Fruit fly (Drosophila melanogaster) whole organism, embryonic: ENCODE measurements around the gene CG12112.
A peak's percentile ranks its signal among the peaks of the same experiment; 100 is the strongest.

ENCODE experiments used
- Awh ChIP-seq: fragments of 200-800 bp; sonication (Bioruptor generic); IDR thresholded peaks from 2 replicates; pipeline ENCODE4, ENCODE4 v1.3.6; 2022; ENCODE audit warnings: missing biosample characterization, missing genetic modification characterization
- C15 ChIP-seq: fragments of 200-800 bp; sonication (Bioruptor generic); IDR thresholded peaks from 3 replicates; pipeline ENCODE4 v1.3.6; 2022; ENCODE audit warnings: missing biosample characterization, missing genetic modification characterization
- CG11456 ChIP-seq: fragments of 200-800 bp; sonication (Bioruptor generic); IDR thresholded peaks from 3 replicates; pipeline ENCODE4 v1.3.6; 2022; ENCODE audit warnings: missing biosample characterization, missing genetic modification characterization
- CG11696 ChIP-seq: fragments of 200-800 bp; sonication (Bioruptor generic); IDR thresholded peaks from 2 replicates; pipeline ENCODE4 v1.3.6; 2022; ENCODE audit warnings: missing biosample characterization, missing genetic modification characterization
- CG1233 ChIP-seq: fragments of 200-800 bp; sonication (Bioruptor generic); optimal IDR thresholded peaks from 4 replicates; lab custom pipeline; 2018; ENCODE audit warnings: missing biosample characterization, mild to moderate bottlenecking, missing genetic modification characterization
- CG13424 ChIP-seq: fragments of 200-800 bp; sonication (Bioruptor generic); optimal IDR thresholded peaks from 2 replicates; lab custom pipeline; 2019; ENCODE audit warnings: missing biosample characterization, mild to moderate bottlenecking, missing genetic modification characterization, moderate library complexity
- CG17328 ChIP-seq: fragments of 200-800 bp; sonication (Bioruptor generic); IDR thresholded peaks from 2 replicates; pipeline ENCODE4 v1.3.6; 2022; ENCODE audit warnings: missing biosample characterization, missing genetic modification characterization
- CG17912 ChIP-seq: fragments of 200-800 bp; sonication (Bioruptor generic); optimal IDR thresholded peaks from 2 replicates; lab custom pipeline; 2018; ENCODE audit warnings: missing biosample characterization, mild to moderate bottlenecking, missing genetic modification characterization
- CG18599 ChIP-seq: fragments of 200-800 bp; sonication (Bioruptor generic); optimal IDR thresholded peaks from 3 replicates; lab custom pipeline; 2017; ENCODE audit warnings: missing biosample characterization, missing genetic modification characterization, mild to moderate bottlenecking, moderate library complexity, missing genetic modification reagents
- CG18764 ChIP-seq: fragments of 200-800 bp; sonication (Bioruptor generic); optimal IDR thresholded peaks from 3 replicates; lab custom pipeline; 2016; ENCODE audit warnings: missing biosample characterization, missing genetic modification characterization
- CG2678 ChIP-seq: fragments of 200-800 bp; sonication (Bioruptor generic); optimal IDR thresholded peaks from 3 replicates; lab custom pipeline; 2019; ENCODE audit warnings: missing biosample characterization, mild to moderate bottlenecking, missing genetic modification characterization, moderate library complexity
- CG32532 ChIP-seq: fragments of 200-800 bp; sonication (Bioruptor generic); IDR thresholded peaks from 2 replicates; pipeline ENCODE4 v1.3.6; 2022; ENCODE audit warnings: missing biosample characterization, missing genetic modification characterization
- CG32772 ChIP-seq: fragments of 200-800 bp; sonication (Bioruptor generic); IDR thresholded peaks from 2 replicates; pipeline ENCODE4 v1.3.6; 2022; ENCODE audit warnings: missing biosample characterization, missing genetic modification characterization
- CG7839 ChIP-seq: fragments of 200-800 bp; sonication (Bioruptor generic); optimal IDR thresholded peaks from 3 replicates; lab custom pipeline; 2018; ENCODE audit warnings: missing biosample characterization, mild to moderate bottlenecking, missing genetic modification characterization, moderate library complexity
- CG7987 ChIP-seq: fragments of 200-800 bp; sonication (Bioruptor generic); optimal IDR thresholded peaks from 2 replicates; lab custom pipeline; 2018; ENCODE audit warnings: missing biosample characterization, mild to moderate bottlenecking, missing genetic modification characterization, moderate library complexity
- CG8944 ChIP-seq: fragments of 200-800 bp; sonication (Bioruptor generic); optimal IDR thresholded peaks from 3 replicates; lab custom pipeline; 2016; ENCODE audit warnings: missing biosample characterization, missing genetic modification characterization
- CG9817 ChIP-seq: fragments of 200-800 bp; sonication (Bioruptor generic); optimal IDR thresholded peaks from 2 replicates; lab custom pipeline; 2018; ENCODE audit warnings: missing biosample characterization, mild to moderate bottlenecking, missing genetic modification characterization, moderate library complexity
- CG9932 ChIP-seq: fragments of 200-800 bp; sonication (Bioruptor generic); IDR thresholded peaks from 2 replicates; pipeline ENCODE4 v1.3.6; 2022; ENCODE audit warnings: missing biosample characterization, missing genetic modification characterization
- Drgx ChIP-seq: fragments of 200-800 bp; sonication (Bioruptor generic); IDR thresholded peaks from 2 replicates; pipeline ENCODE4 v1.3.6; 2022; ENCODE audit warnings: missing biosample characterization, missing genetic modification characterization
- Ets65A ChIP-seq: fragments of 200-800 bp; sonication (Bioruptor generic); peaks from one replicate; lab custom pipeline; 2016; ENCODE audit warnings: missing biosample characterization, missing genetic modification characterization
- H15 ChIP-seq: fragments of 200-800 bp; sonication (Bioruptor generic); IDR thresholded peaks from 3 replicates; pipeline ENCODE4 v1.3.6; 2022; ENCODE audit warnings: missing biosample characterization, missing genetic modification characterization
- HLH54F ChIP-seq: fragments of 200-800 bp; sonication (Bioruptor generic); optimal IDR thresholded peaks from 3 replicates; lab custom pipeline; 2016; ENCODE audit warnings: missing biosample characterization, missing genetic modification characterization
- Hr51 ChIP-seq, 2 experiments: fragments of 200-800 bp; sonication (Bioruptor generic); optimal IDR thresholded peaks; 2 replicates in 1 of 2; 3 replicates in 1 of 2; lab custom pipeline; 2016 to 2018; ENCODE audit warnings: missing biosample characterization in 2 of 2, missing genetic modification characterization in 2 of 2, mild to moderate bottlenecking in 1 of 2, moderate library complexity in 1 of 2
- Hr78 ChIP-seq, 2 experiments: fragments of 200-800 bp in 1 of 2; fragments of >200 bp in 1 of 2; sonication (Bioruptor generic) in 1 of 2; optimal IDR thresholded peaks; 2 replicates each; lab custom pipeline; 2017 to 2019; ENCODE audit warnings: missing biosample characterization in 2 of 2, missing genetic modification characterization in 2 of 2, mild to moderate bottlenecking in 1 of 2, moderate library complexity in 1 of 2
- Opbp ChIP-seq: fragments of 200-800 bp; sonication (Bioruptor generic); IDR thresholded peaks from 3 replicates; pipeline ENCODE4 v1.3.6; 2022; ENCODE audit warnings: missing biosample characterization, missing genetic modification characterization; ENCODE audit not compliant: partially characterized antibody
- Rfx ChIP-seq: fragments of 200-800 bp; sonication (Bioruptor generic); IDR thresholded peaks from 2 replicates; pipeline ENCODE4 v1.3.6; 2022; ENCODE audit warnings: missing biosample characterization, missing genetic modification characterization
- Sox102F ChIP-seq: fragments of 200-800 bp; sonication (Bioruptor generic); optimal IDR thresholded peaks from 2 replicates; lab custom pipeline; 2018; ENCODE audit warnings: missing biosample characterization, mild to moderate bottlenecking, missing genetic modification characterization, moderate library complexity
- ase ChIP-seq: fragments of 200-800 bp; sonication (Bioruptor generic); IDR thresholded peaks from 3 replicates; pipeline ENCODE4 v1.3.6; 2022; ENCODE audit warnings: missing biosample characterization, missing genetic modification characterization
- chif ChIP-seq, 2 experiments: fragments of 200-800 bp; sonication (Bioruptor generic); optimal IDR thresholded peaks; 3 replicates each; lab custom pipeline; 2016; ENCODE audit warnings: missing biosample characterization in 2 of 2, missing genetic modification characterization in 2 of 2
- ci ChIP-seq: fragments of 200-800 bp; sonication (Bioruptor generic); IDR thresholded peaks from 3 replicates; pipeline ENCODE4 v1.3.6; 2022; ENCODE audit warnings: missing biosample characterization, missing genetic modification characterization
- corto ChIP-seq: fragments of 200-800 bp; sonication (Bioruptor generic); optimal IDR thresholded peaks from 2 replicates; lab custom pipeline; 2016; ENCODE audit warnings: missing biosample characterization, mild to moderate bottlenecking, missing genetic modification characterization, moderate library complexity
- dmrt99B ChIP-seq: fragments of 200-800 bp; sonication (Bioruptor generic); optimal IDR thresholded peaks from 2 replicates; lab custom pipeline; 2018; ENCODE audit warnings: missing biosample characterization, mild to moderate bottlenecking, missing genetic modification characterization, moderate library complexity
- ems ChIP-seq: fragments of 200-800 bp; sonication (Bioruptor generic); optimal IDR thresholded peaks from 3 replicates; lab custom pipeline; 2016; ENCODE audit warnings: missing biosample characterization, missing genetic modification characterization
- fd96Cb ChIP-seq: fragments of 200-800 bp; sonication (Bioruptor generic); optimal IDR thresholded peaks from 2 replicates; lab custom pipeline; 2018; ENCODE audit warnings: missing biosample characterization, mild to moderate bottlenecking, missing genetic modification characterization, moderate library complexity
- gem ChIP-seq: fragments of 200-800 bp; sonication (Bioruptor generic); optimal IDR thresholded peaks from 2 replicates; lab custom pipeline; 2019; ENCODE audit warnings: missing biosample characterization, mild to moderate bottlenecking, missing genetic modification characterization, moderate library complexity
- insv ChIP-seq, 2 experiments: fragments of 200-800 bp; sonication (Bioruptor generic); optimal IDR thresholded peaks; 3 replicates each; lab custom pipeline; 2016 to 2018; ENCODE audit warnings: missing biosample characterization in 2 of 2, missing genetic modification characterization in 2 of 2
- lmd ChIP-seq: fragments of 200-800 bp; sonication (Bioruptor generic); IDR thresholded peaks from 2 replicates; pipeline ENCODE4 v1.3.6; 2022; ENCODE audit warnings: missing biosample characterization, missing genetic modification characterization
- nmo ChIP-seq: fragments of 200-800 bp; sonication (Bioruptor generic); optimal IDR thresholded peaks from 2 replicates; lab custom pipeline; 2018; ENCODE audit warnings: missing biosample characterization, mild to moderate bottlenecking, missing genetic modification characterization, moderate library complexity
- nom ChIP-seq: fragments of 200-800 bp; sonication (Bioruptor generic); optimal IDR thresholded peaks from 2 replicates; lab custom pipeline; 2017; ENCODE audit warnings: missing biosample characterization, missing genetic modification characterization, mild to moderate bottlenecking, moderate library complexity, missing genetic modification reagents
- p53 ChIP-seq: fragments of 200-800 bp; sonication (Bioruptor generic); optimal IDR thresholded peaks from 2 replicates; lab custom pipeline; 2016; ENCODE audit warnings: missing biosample characterization, missing genetic modification characterization
- pnt ChIP-seq: fragments of 200-800 bp; sonication (Bioruptor generic); optimal IDR thresholded peaks from 3 replicates; lab custom pipeline; 2016; ENCODE audit warnings: missing biosample characterization, missing genetic modification characterization
- rib ChIP-seq: fragments of 200-800 bp; sonication (Bioruptor generic); IDR thresholded peaks from 2 replicates; pipeline ENCODE4 v1.3.6; 2022; ENCODE audit warnings: missing biosample characterization, missing genetic modification characterization
- sens ChIP-seq: fragments of 200-800 bp; sonication (Bioruptor generic); peaks from one replicate; lab custom pipeline; 2016; ENCODE audit warnings: missing biosample characterization, missing genetic modification characterization
- slbo ChIP-seq: fragments of 200-800 bp; sonication (Bioruptor generic); IDR thresholded peaks from 2 replicates; pipeline ENCODE4 v1.3.6; 2022; ENCODE audit warnings: missing biosample characterization, missing genetic modification characterization
- sqz ChIP-seq: fragments of 200-800 bp; sonication (Bioruptor generic); optimal IDR thresholded peaks from 3 replicates; lab custom pipeline; 2018; ENCODE audit warnings: missing biosample characterization, mild to moderate bottlenecking, missing genetic modification characterization
- tgo ChIP-seq: fragments of 200-800 bp; sonication (Bioruptor generic); IDR thresholded peaks from 3 replicates; pipeline ENCODE4 v1.3.6; 2022; ENCODE audit warnings: missing biosample characterization, missing genetic modification characterization
- tin ChIP-seq: fragments of 200-800 bp; sonication (Bioruptor generic); optimal IDR thresholded peaks from 3 replicates; lab custom pipeline; 2016; ENCODE audit warnings: missing biosample characterization, missing genetic modification characterization

CG12112 gene

DNA sequence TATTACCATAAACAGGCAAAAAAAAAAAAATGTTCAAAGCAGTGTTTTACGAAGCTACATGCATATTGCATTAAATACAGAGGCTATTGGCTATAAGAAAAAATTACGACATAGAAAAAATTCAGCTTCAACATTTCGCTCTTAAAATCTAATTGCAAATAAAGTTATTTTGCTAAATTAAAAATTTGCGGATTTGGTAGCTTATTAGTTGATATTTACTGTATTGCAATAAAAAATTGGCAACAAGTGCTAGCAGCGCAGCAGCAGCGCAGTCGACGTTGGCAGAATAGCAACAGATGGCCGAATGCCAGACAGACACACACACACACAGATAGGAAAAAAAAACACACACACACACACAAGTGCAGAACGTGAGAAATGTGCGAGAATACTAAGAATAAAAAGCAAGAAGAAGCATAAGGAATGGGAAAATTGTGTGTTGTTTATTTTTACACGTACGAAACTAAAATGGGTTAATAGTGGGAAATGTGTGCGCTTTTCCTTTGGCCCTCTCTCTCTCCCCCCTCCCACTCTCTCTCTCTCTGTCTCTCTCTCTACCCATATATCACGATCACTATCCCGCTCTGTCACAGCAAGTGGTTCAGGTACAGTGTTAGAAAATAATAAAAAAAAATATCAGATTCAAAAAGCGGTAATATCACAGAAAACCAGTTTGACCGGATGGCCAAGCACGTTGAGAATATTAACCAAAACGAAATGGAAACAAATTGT is 26.2 kb downstream of the CG12112 start (continued):
- no peak for TF ChIP-seq p53 (GFP tag; lab: Kevin White, UChicago)
- TF ChIP-seq dmrt99B (tag; lab: Kevin White, UChicago) = peak; percentile 18
- peak; percentile 28; the same call in 2 of the 3 replicates for TF ChIP-seq tgo (GFP tag; lab: Robert Waterston, UW)
- no peak for TF ChIP-seq H15 (GFP tag; lab: Robert Waterston, UW)
- TF ChIP-seq CG18599 (GFP tag; lab: Kevin White, UChicago) = peak; percentile 26
- peak; percentile 61 for TF ChIP-seq CG32532 (GFP tag; lab: Robert Waterston, UW)
- no peak for TF ChIP-seq rib
- no peak for TF ChIP-seq CG1233 (GFP tag; lab: Kevin White, UChicago)
- peak; percentile 54 for TF ChIP-seq CG9817
- TF ChIP-seq CG18764 (GFP tag; lab: Kevin White, UChicago) = no peak
- no peak for TF ChIP-seq Hr78 (GFP tag; optimal IDR thresholded peaks at IDR 0.05; lab: Kevin White, UChicago)
- peak in 1 of 2 experiments; percentile 55 for TF ChIP-seq Hr51 (GFP tag; optimal IDR thresholded peaks at IDR 0.05; lab: Kevin White, UChicago)
- no peak for TF ChIP-seq chif (GFP tag; optimal IDR thresholded peaks at IDR 0.05; lab: Kevin White, UChicago)
- no peak for TF ChIP-seq CG17912
- TF ChIP-seq nmo = no peak
- TF ChIP-seq corto (GFP tag; lab: Kevin White, UChicago) = no peak
- TF ChIP-seq CG17328 (GFP tag; lab: Robert Waterston, UW) = peak; percentile 19; the same call in 1 of the 2 replicates
- TF ChIP-seq Awh (GFP tag; lab: Robert Waterston, UW) = 0 out of 2 replicates have a peak, but pooled peaks have one; percentile 6
- TF ChIP-seq CG13424 (tag; lab: Kevin White, UChicago) = peak; percentile 15
- no peak for TF ChIP-seq tin (GFP tag; lab: Kevin White, UChicago)
- TF ChIP-seq C15 (GFP tag; lab: Robert Waterston, UW) = 0 out of 3 replicates have a peak, but pooled peaks have one; percentile 27
- TF ChIP-seq HLH54F (GFP tag; lab: Kevin White, UChicago) = no peak
- TF ChIP-seq CG11456 (GFP tag; lab: Robert Waterston, UW) = peak; percentile 48; the same call in 1 of the 3 replicates
- TF ChIP-seq CG8944 (GFP tag; lab: Kevin White, UChicago) = no peak
- peak; percentile 58 for TF ChIP-seq sqz
- no peak for TF ChIP-seq ems (GFP tag; lab: Kevin White, UChicago)
- TF ChIP-seq fd96Cb (tag; lab: Kevin White, UChicago) = no peak
- no peak for TF ChIP-seq ase (GFP tag; lab: Robert Waterston, UW)
- peak; percentile 40; the same call in 1 of the 2 replicates for TF ChIP-seq lmd (GFP tag; lab: Robert Waterston, UW)

DNA sequence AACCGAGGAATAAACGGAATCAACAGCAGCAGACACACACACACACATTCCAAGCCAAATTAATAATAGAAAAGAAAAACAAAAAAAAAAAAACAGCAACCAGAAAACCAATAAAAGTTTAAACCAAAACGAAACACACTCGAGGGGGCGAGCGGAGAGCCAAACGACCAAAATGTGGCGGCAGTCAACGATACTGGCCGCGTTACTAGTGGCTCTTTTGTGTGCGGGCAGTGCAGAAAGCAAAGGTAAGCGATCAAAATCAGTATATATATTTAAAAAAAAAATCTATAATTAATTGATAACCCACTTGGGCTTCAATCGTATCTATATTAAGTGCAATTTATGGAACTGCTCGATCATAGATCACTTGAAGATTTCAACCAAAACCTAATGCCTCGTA is 28.2 kb downstream of the CG12112 start:
- TF ChIP-seq gem (peak; percentile 2), slbo (GFP tag; lab: Robert Waterston, UW) (peak; percentile 33; the same call in 1 of the 2 replicates), CG9932 (GFP tag; lab: Robert Waterston, UW) (peak; percentile 28; the same call in 1 of the 2 replicates), Opbp (GFP tag; lab: Robert Waterston, UW) (no peak), CG2678 (tag; lab: Kevin White, UChicago) (peak; percentile 9), CG32532 (GFP tag; lab: Robert Waterston, UW) (0 out of 2 replicates have a peak, but pooled peaks have one; percentile 11), sens (GFP tag; lab: Kevin White, UChicago) (peak; percentile 70), nom (GFP tag; lab: Kevin White, UChicago) (no peak), pnt (GFP tag; lab: Kevin White, UChicago) (no peak), Drgx (peak; percentile 9; the same call in 1 of the 2 replicates), Sox102F (GFP tag; lab: Kevin White, UChicago) (peak; percentile 12), CG32772 (peak; percentile 13; the same call in 1 of the 2 replicates), CG7839 (tag; lab: Kevin White, UChicago) (peak; percentile 1), CG11696 (GFP tag; lab: Robert Waterston, UW) (peak; percentile 81), insv (GFP tag; optimal IDR thresholded peaks at IDR 0.05; lab: Kevin White, UChicago) (no peak), Rfx (GFP tag; lab: Robert Waterston, UW) (0 out of 2 replicates have a peak, but pooled peaks have one; percentile 14), Hr51 (GFP tag; optimal IDR thresholded peaks at IDR 0.05; lab: Kevin White, UChicago) (peak in 1 of 2 experiments; percentile 3), CG7987 (GFP tag; lab: Kevin White, UChicago) (no peak), Ets65A (no peak), ci (GFP tag; lab: Robert Waterston, UW) (0 out of 3 replicates have a peak, but pooled peaks have one; percentile 8)
